Worm (Caenorhabditis elegans) whole organism, L2 larva: ENCODE results near the gene T05A8.7.

ENCODE experiments used
- ama-1 ChIP-seq: fragments of 150-350 bp; optimal IDR thresholded peaks from 2 replicates; lab custom pipeline; 2018; ENCODE audit warnings: inconsistent platforms
- ceh-16 ChIP-seq: fragments of 150-350 bp; optimal IDR thresholded peaks from 2 replicates; lab custom pipeline; 2014; ENCODE audit warnings: missing biosample characterization, missing genetic modification characterization
- fos-1 ChIP-seq: fragments of 150-350 bp; optimal IDR thresholded peaks from 2 replicates; lab custom pipeline; 2014; ENCODE audit warnings: missing biosample characterization, missing genetic modification characterization
- lsy-2 ChIP-seq, 2 experiments: fragments of 150-350 bp in 1 of 2; sonication (generic microtip) in 1 of 2; optimal IDR thresholded peaks; 2 replicates each; lab custom pipeline; 2014 to 2017; ENCODE audit warnings: missing biosample characterization in 2 of 2, missing genetic modification characterization in 2 of 2
- nhr-77 ChIP-seq: fragments of 150-350 bp; optimal IDR thresholded peaks from 2 replicates; lab custom pipeline; 2014; ENCODE audit warnings: missing biosample characterization, missing genetic modification characterization
- skn-1 ChIP-seq: sonication (generic microtip); optimal IDR thresholded peaks from 2 replicates; lab custom pipeline; 2017; ENCODE audit warnings: missing biosample characterization, missing genetic modification characterization
- unc-55 ChIP-seq: fragments of 150-350 bp; sonication (generic microtip); optimal IDR thresholded peaks from 3 replicates; lab custom pipeline; 2014; ENCODE audit warnings: missing biosample characterization, missing genetic modification reagents, missing genetic modification characterization
- ztf-11 ChIP-seq: sonication (generic microtip); optimal IDR thresholded peaks from 2 replicates; lab custom pipeline; 2017; ENCODE audit warnings: missing biosample characterization, missing genetic modification characterization

- TF ChIP-seq ama-1 (lab: Kevin White, UChicago): no peak
- TF ChIP-seq ztf-11 (tag; lab: Kevin White, UChicago): no peak
- TF ChIP-seq unc-55 (GFP tag; lab: Kevin White, UChicago): no peak
- TF ChIP-seq ceh-16 (tag; lab: Kevin White, UChicago): no peak
- TF ChIP-seq skn-1: no peak
- TF ChIP-seq lsy-2 (tag; optimal IDR thresholded peaks at IDR 0.05; lab: Kevin White, UChicago): no peak
- TF ChIP-seq fos-1 (tag; lab: Kevin White, UChicago): no peak
- TF ChIP-seq nhr-77: no peak
These were observed 20.2 kb downstream of the T05A8.7 start for ce11 chrII:2721992-2722391.
